Worm (Caenorhabditis elegans) whole organism, L4 larva: ENCODE measurements around the gene zmp-5.
A peak's percentile ranks its signal among the peaks of the same experiment; 100 is the strongest.

Experiments used
- F26F4.8 ChIP-seq: fragments of 200-800 bp; sonication (Bioruptor generic); conservative IDR thresholded peaks from 2 replicates; pipeline ENCODE4 v1.3.6; 2022; ENCODE audit warnings: missing genetic modification characterization, missing compliant biosample characterization
- F37D6.2 ChIP-seq: sonication (generic microtip); optimal IDR thresholded peaks from 2 replicates; lab custom pipeline; 2016; ENCODE audit warnings: mild to moderate bottlenecking, missing genetic modification characterization, missing compliant biosample characterization
- T20F7.1 ChIP-seq: fragments of 200-800 bp; sonication (Bioruptor generic); optimal IDR thresholded peaks from 2 replicates; lab custom pipeline; 2018; ENCODE audit warnings: mild to moderate bottlenecking, missing genetic modification characterization, missing compliant biosample characterization
- T26A8.4 ChIP-seq: fragments of 200-800 bp; sonication (Bioruptor generic); IDR thresholded peaks from 2 replicates; pipeline ENCODE4 v1.3.6; 2022; ENCODE audit warnings: missing genetic modification characterization, missing compliant biosample characterization
- Y105C5A.15 ChIP-seq: fragments of 200-800 bp; sonication (Bioruptor generic); IDR thresholded peaks from 2 replicates; pipeline ENCODE4 v1.3.6; 2022; ENCODE audit warnings: missing genetic modification characterization, missing compliant biosample characterization
- Y5F2A.4 ChIP-seq: fragments of 200-800 bp; sonication (Bioruptor generic); optimal IDR thresholded peaks from 2 replicates; lab custom pipeline; 2018; ENCODE audit warnings: mild to moderate bottlenecking, missing genetic modification characterization, missing compliant biosample characterization
- ZK546.5 ChIP-seq, 2 experiments: sonication (generic microtip); optimal IDR thresholded peaks; 2 replicates each; lab custom pipeline; 2017; ENCODE audit warnings: missing biosample characterization in 2 of 2, missing genetic modification characterization in 2 of 2
- aly-2 ChIP-seq: sonication (generic microtip); optimal IDR thresholded peaks from 2 replicates; lab custom pipeline; 2018; ENCODE audit warnings: missing biosample characterization, missing genetic modification characterization
- arid-1 ChIP-seq: fragments of 200-800 bp; sonication (Bioruptor generic); conservative IDR thresholded peaks from 2 replicates; pipeline ENCODE4 v1.3.6; 2022; ENCODE audit warnings: missing genetic modification reagents, missing genetic modification characterization, missing compliant biosample characterization
- ceh-32 ChIP-seq: sonication (generic microtip); optimal IDR thresholded peaks from 2 replicates; lab custom pipeline; 2016; ENCODE audit warnings: mild to moderate bottlenecking, missing genetic modification characterization, missing compliant biosample characterization; ENCODE audit not compliant: poor library complexity
- ceh-62 ChIP-seq: sonication (generic microtip); optimal IDR thresholded peaks from 2 replicates; lab custom pipeline; 2017; ENCODE audit warnings: missing biosample characterization, missing genetic modification characterization
- ceh-82 ChIP-seq: sonication (generic microtip); optimal IDR thresholded peaks from 2 replicates; lab custom pipeline; 2017; ENCODE audit warnings: missing biosample characterization, missing genetic modification characterization
- cey-2 ChIP-seq: sonication (generic microtip); optimal IDR thresholded peaks from 3 replicates; lab custom pipeline; 2017; ENCODE audit warnings: missing genetic modification characterization, mild to moderate bottlenecking, missing compliant biosample characterization, antibody characterized with exemption, borderline replicate concordance; ENCODE audit not compliant: insufficient read depth
- daf-16 ChIP-seq, 3 experiments: sonication (generic microtip); optimal IDR thresholded peaks; 2 replicates each; lab custom pipeline; 2016 to 2017; ENCODE audit warnings: missing genetic modification characterization in 3 of 3, missing genetic modification reagents in 3 of 3, mild to moderate bottlenecking in 2 of 3, missing compliant biosample characterization in 2 of 3, missing biosample characterization in 1 of 3, moderate library complexity in 1 of 3
- daf-19 ChIP-seq: fragments of 200-800 bp; sonication (Bioruptor generic); conservative IDR thresholded peaks from 2 replicates; pipeline ENCODE4 v1.3.6; 2022; ENCODE audit warnings: missing genetic modification characterization, missing compliant biosample characterization
- dmd-8 ChIP-seq: fragments of 200-800 bp; sonication (Bioruptor generic); IDR thresholded peaks from 2 replicates; pipeline ENCODE4 v1.3.6; 2022; ENCODE audit warnings: missing genetic modification characterization, missing compliant biosample characterization
- dpl-1 ChIP-seq: fragments of 150-350 bp; optimal IDR thresholded peaks from 2 replicates; lab custom pipeline; 2014; ENCODE audit warnings: missing biosample characterization, missing genetic modification reagents, missing genetic modification characterization
- egl-43 ChIP-seq: fragments of 200-800 bp; sonication (Bioruptor generic); IDR thresholded peaks from 2 replicates; pipeline ENCODE4 v1.3.6; 2022; ENCODE audit warnings: missing genetic modification reagents, missing genetic modification characterization, missing compliant biosample characterization
- fkh-10 ChIP-seq: fragments of 150-350 bp; optimal IDR thresholded peaks from 2 replicates; lab custom pipeline; 2014; ENCODE audit warnings: missing biosample characterization, missing genetic modification reagents, missing genetic modification characterization
- hif-1 ChIP-seq, 2 experiments: sonication (generic microtip); optimal IDR thresholded peaks; 2 replicates each; lab custom pipeline; 2016 to 2017; ENCODE audit warnings: missing compliant biosample characterization in 2 of 2, missing genetic modification characterization in 2 of 2, missing genetic modification reagents in 2 of 2, missing genotype in 2 of 2, mild to moderate bottlenecking in 1 of 2
- hlh-11 ChIP-seq: fragments of 200-800 bp; sonication (Bioruptor generic); optimal IDR thresholded peaks from 2 replicates; lab custom pipeline; 2018; ENCODE audit warnings: mild to moderate bottlenecking, missing genetic modification characterization, missing compliant biosample characterization
- jun-1 ChIP-seq: fragments of 150-350 bp; optimal IDR thresholded peaks from 2 replicates; lab custom pipeline; 2014; ENCODE audit warnings: missing biosample characterization, missing genetic modification reagents, missing genetic modification characterization
- lin-38 ChIP-seq: fragments of 200-800 bp; sonication (Bioruptor generic); IDR thresholded peaks from 2 replicates; pipeline ENCODE4 v1.3.6; 2022; ENCODE audit warnings: missing genetic modification reagents, missing genetic modification characterization, missing compliant biosample characterization
- lin-39 ChIP-seq: fragments of 150-350 bp; optimal IDR thresholded peaks from 2 replicates; lab custom pipeline; 2014; ENCODE audit warnings: missing biosample characterization, missing genetic modification reagents, missing genetic modification characterization
- lsy-2 ChIP-seq, 2 experiments: fragments of 150-350 bp in 1 of 2; sonication (generic microtip) in 1 of 2; optimal IDR thresholded peaks; 2 replicates each; lab custom pipeline; 2014 to 2017; ENCODE audit warnings: missing biosample characterization in 2 of 2, missing genetic modification characterization in 2 of 2
- mdl-1 ChIP-seq, 2 experiments: fragments of 150-350 bp in 1 of 2; sonication (generic microtip) in 1 of 2; optimal IDR thresholded peaks; 2 replicates each; lab custom pipeline; 2014 to 2017; ENCODE audit warnings: missing biosample characterization in 2 of 2, missing genetic modification characterization in 2 of 2
- mes-2 ChIP-seq: sonication (generic microtip); optimal IDR thresholded peaks from 2 replicates; lab custom pipeline; 2016; ENCODE audit warnings: missing genotype, mild to moderate bottlenecking, missing genetic modification characterization, missing compliant biosample characterization; ENCODE audit not compliant: poor library complexity, severe bottlenecking
- mxl-2 ChIP-seq: fragments of 200-800 bp; sonication (Bioruptor generic); conservative IDR thresholded peaks from 2 replicates; pipeline ENCODE4 v1.3.6; 2022; ENCODE audit warnings: missing genetic modification reagents, missing genetic modification characterization, missing compliant biosample characterization
- mxl-3 ChIP-seq: fragments of 200-800 bp; sonication (Bioruptor generic); optimal IDR thresholded peaks from 2 replicates; lab custom pipeline; 2018; ENCODE audit warnings: mild to moderate bottlenecking, missing genetic modification characterization, missing compliant biosample characterization
- nhr-10 ChIP-seq: fragments of 150-350 bp; optimal IDR thresholded peaks from 2 replicates; lab custom pipeline; 2014; ENCODE audit warnings: missing biosample characterization, missing genetic modification characterization
- nhr-11 ChIP-seq: fragments of 150-350 bp; optimal IDR thresholded peaks from 2 replicates; lab custom pipeline; 2014; ENCODE audit warnings: missing biosample characterization, missing genetic modification characterization
- nhr-25 ChIP-seq: sonication (generic microtip); optimal IDR thresholded peaks from 2 replicates; lab custom pipeline; 2017; ENCODE audit warnings: missing genetic modification characterization, mild to moderate bottlenecking, missing compliant biosample characterization, antibody characterized with exemption, moderate library complexity, borderline replicate concordance; ENCODE audit not compliant: insufficient read depth
- nhr-42 ChIP-seq: fragments of 200-800 bp; sonication (Bioruptor generic); IDR thresholded peaks from 2 replicates; pipeline ENCODE4 v1.3.6; 2022; ENCODE audit warnings: missing genetic modification characterization, missing compliant biosample characterization
- nhr-48 ChIP-seq: sonication (generic microtip); optimal IDR thresholded peaks from 2 replicates; lab custom pipeline; 2016; ENCODE audit warnings: mild to moderate bottlenecking, missing genetic modification characterization, missing compliant biosample characterization
- nhr-76 ChIP-seq: fragments of 150-350 bp; optimal IDR thresholded peaks from 2 replicates; lab custom pipeline; 2014; ENCODE audit warnings: missing biosample characterization, missing genetic modification characterization
- nhr-77 ChIP-seq: fragments of 150-350 bp; optimal IDR thresholded peaks from 2 replicates; lab custom pipeline; 2014; ENCODE audit warnings: missing biosample characterization, missing genetic modification characterization
- pha-4 ChIP-seq, 2 experiments: fragments of 150-350 bp in 1 of 2; fragments of 200-800 bp in 1 of 2; sonication (Bioruptor generic) in 1 of 2; IDR thresholded peaks in 1 of 2; optimal IDR thresholded peaks in 1 of 2; 2 replicates each; pipeline versions ENCODE4 v1.3.6 to Lab custom; 2014 to 2022; ENCODE audit warnings: missing genetic modification characterization in 2 of 2, missing genetic modification reagents in 2 of 2, missing biosample characterization in 1 of 2, missing compliant biosample characterization in 1 of 2
- php-3 ChIP-seq: fragments of 200-800 bp; sonication (Bioruptor generic); IDR thresholded peaks from 2 replicates; pipeline ENCODE4 v1.3.6; 2022; ENCODE audit warnings: missing genetic modification reagents, missing genetic modification characterization, missing compliant biosample characterization
- saeg-2 ChIP-seq: fragments of 200-800 bp; sonication (Bioruptor generic); IDR thresholded peaks from 2 replicates; pipeline ENCODE4 v1.3.6; 2022; ENCODE audit warnings: missing genetic modification reagents, missing genetic modification characterization, missing compliant biosample characterization
- skn-1 ChIP-seq: fragments of 150-350 bp; optimal IDR thresholded peaks from 2 replicates; lab custom pipeline; 2014; ENCODE audit warnings: missing biosample characterization, missing genetic modification characterization
- snpc-1.2 ChIP-seq: fragments of 200-800 bp; sonication (Bioruptor generic); IDR thresholded peaks from 2 replicates; pipeline ENCODE4 v1.3.6; 2022; ENCODE audit warnings: missing genetic modification reagents, missing genetic modification characterization, missing compliant biosample characterization
- snpc-4 ChIP-seq: fragments of 150-350 bp; optimal IDR thresholded peaks from 2 replicates; lab custom pipeline; 2014; ENCODE audit warnings: missing biosample characterization, missing genetic modification characterization
- spr-3 ChIP-seq: fragments of 200-800 bp; sonication (Bioruptor generic); optimal IDR thresholded peaks from 2 replicates; lab custom pipeline; 2018; ENCODE audit warnings: mild to moderate bottlenecking, missing genetic modification characterization, missing compliant biosample characterization
- unc-39 ChIP-seq: sonication (generic microtip); optimal IDR thresholded peaks from 2 replicates; lab custom pipeline; 2017; ENCODE audit warnings: missing biosample characterization, missing genetic modification characterization
- vab-7 ChIP-seq: fragments of 200-800 bp; sonication (Bioruptor generic); IDR thresholded peaks from 2 replicates; pipeline ENCODE4 v1.3.6; 2022; ENCODE audit warnings: missing genetic modification reagents, missing genetic modification characterization, missing compliant biosample characterization
- zag-1 ChIP-seq: fragments of 150-350 bp; optimal IDR thresholded peaks from 2 replicates; lab custom pipeline; 2014; ENCODE audit warnings: missing biosample characterization, missing genetic modification characterization
- zip-2 ChIP-seq: fragments of 150-350 bp; optimal IDR thresholded peaks from 2 replicates; lab custom pipeline; 2014; ENCODE audit warnings: missing biosample characterization, missing genetic modification characterization
- ztf-11 ChIP-seq: fragments of 150-350 bp; optimal IDR thresholded peaks from 2 replicates; lab custom pipeline; 2014; ENCODE audit warnings: missing biosample characterization, missing genetic modification characterization

The zmp-5 gene

ce11 chrX:12670385-12670784 lies 23.5 kb downstream of the zmp-5 start (continued):
- peak; percentile 30 for TF ChIP-seq dpl-1 (GFP tag; lab: Kevin White, UChicago)
- TF ChIP-seq mdl-1 (tag; optimal IDR thresholded peaks at IDR 0.05; lab: Kevin White, UChicago) = peak; percentile 29 to 79
- no peak for TF ChIP-seq zag-1 (tag; lab: Kevin White, UChicago)
- peak; percentile 86 for TF ChIP-seq nhr-11
- TF ChIP-seq T20F7.1 (GFP tag; lab: Kevin White, UChicago) = no peak
- no peak for TF ChIP-seq aly-2 (tag; lab: Kevin White, UChicago)
- no peak for TF ChIP-seq Y105C5A.15 (GFP tag; lab: Robert Waterston, UW)
- TF ChIP-seq lin-39 (tag; lab: Kevin White, UChicago) = no peak
- peak; percentile 15 for TF ChIP-seq nhr-77
- no peak for TF ChIP-seq snpc-4
- TF ChIP-seq ztf-11 (tag; lab: Kevin White, UChicago) = no peak
- TF ChIP-seq F26F4.8 = no peak
- peak; percentile 42 for TF ChIP-seq jun-1 (tag; lab: Kevin White, UChicago)
- no peak for TF ChIP-seq saeg-2 (GFP tag; lab: Robert Waterston, UW)
- TF ChIP-seq mxl-2 (GFP tag; lab: Robert Waterston, UW) = no peak
- TF ChIP-seq vab-7 (GFP tag; lab: Robert Waterston, UW) = no peak
- no peak for TF ChIP-seq snpc-1.2 (GFP tag; lab: Robert Waterston, UW)
- no peak for TF ChIP-seq nhr-42
- TF ChIP-seq fkh-10 (GFP tag; lab: Kevin White, UChicago) = peak; percentile 87
- peak in 1 of 2 experiments; percentile 30 for TF ChIP-seq daf-16 (GFP tag; optimal IDR thresholded peaks at IDR 0.05; lab: Kevin White, UChicago)
- TF ChIP-seq daf-16 (tag; optimal IDR thresholded peaks at IDR 0.05; lab: Kevin White, UChicago) = peak; percentile 56
- no peak for TF ChIP-seq unc-39 (tag; lab: Kevin White, UChicago)
- TF ChIP-seq pha-4 (GFP tag; IDR thresholded peaks at IDR 0.05; lab: Robert Waterston, UW) = 0 out of 2 replicates have a peak, but pooled peaks have one; percentile 14
- peak; percentile 58 for TF ChIP-seq pha-4 (tag; optimal IDR thresholded peaks at IDR 0.05; lab: Kevin White, UChicago)
- no peak for TF ChIP-seq php-3 (GFP tag; lab: Robert Waterston, UW)
- peak; percentile 17 for TF ChIP-seq nhr-25 (tag; lab: Kevin White, UChicago)
- TF ChIP-seq nhr-48 = peak; percentile 54
- TF ChIP-seq spr-3 (GFP tag; lab: Kevin White, UChicago) = no peak
- TF ChIP-seq hif-1 (tag; optimal IDR thresholded peaks at IDR 0.05; lab: Kevin White, UChicago) = peak in 1 of 2 experiments; percentile 67
- no peak for TF ChIP-seq ceh-32

ce11 chrX:12671638-12672290 lies 24.8 kb downstream of the zmp-5 start:
- no peak for TF ChIP-seq Y5F2A.4 (GFP tag; lab: Kevin White, UChicago)
- TF ChIP-seq egl-43 (GFP tag; lab: Robert Waterston, UW) = no peak
- TF ChIP-seq snpc-1.2 (GFP tag; lab: Robert Waterston, UW) = no peak
- peak; percentile 24 for TF ChIP-seq nhr-11
- TF ChIP-seq T20F7.1 (GFP tag; lab: Kevin White, UChicago) = no peak
- no peak for TF ChIP-seq arid-1 (GFP tag; lab: Robert Waterston, UW)
- TF ChIP-seq skn-1 (tag; lab: Kevin White, UChicago) = no peak
- TF ChIP-seq F37D6.2 = no peak
- TF ChIP-seq nhr-76 (tag; lab: Kevin White, UChicago) = no peak
- no peak for TF ChIP-seq T26A8.4 (GFP tag; lab: Robert Waterston, UW)
- TF ChIP-seq lsy-2 (tag; optimal IDR thresholded peaks at IDR 0.05; lab: Kevin White, UChicago) = peak in 1 of 2 experiments; percentile 54
- no peak for TF ChIP-seq nhr-10 (tag; lab: Kevin White, UChicago)
- no peak for TF ChIP-seq mxl-3 (GFP tag; lab: Kevin White, UChicago)
- TF ChIP-seq cey-2 (tag; lab: Kevin White, UChicago) = no peak
- no peak for TF ChIP-seq ceh-82
- no peak for TF ChIP-seq ceh-62 (tag; lab: Kevin White, UChicago)
- TF ChIP-seq zip-2 (tag; lab: Kevin White, UChicago) = no peak
- TF ChIP-seq nhr-42 = no peak
- 0 out of 2 replicates have a peak, but pooled peaks have one; percentile 44 for TF ChIP-seq php-3 (GFP tag; lab: Robert Waterston, UW)
- TF ChIP-seq dmd-8 = no peak
- TF ChIP-seq hlh-11 = peak; percentile 79
- no peak for TF ChIP-seq mes-2 (tag; lab: Kevin White, UChicago)
- TF ChIP-seq aly-2 (tag; lab: Kevin White, UChicago) = no peak
- TF ChIP-seq lin-38 (GFP tag; lab: Robert Waterston, UW) = 0 out of 2 replicates have a peak, but pooled peaks have one; percentile 8
- no peak for TF ChIP-seq ZK546.5 (tag; optimal IDR thresholded peaks at IDR 0.05; lab: Kevin White, UChicago)
- TF ChIP-seq daf-19 (GFP tag; lab: Robert Waterston, UW) = no peak
- TF ChIP-seq jun-1 (tag; lab: Kevin White, UChicago) = no peak
